Worm (Caenorhabditis elegans): ENCODE data around the gene ocr-1.

ocr-1 gene

DNA sequence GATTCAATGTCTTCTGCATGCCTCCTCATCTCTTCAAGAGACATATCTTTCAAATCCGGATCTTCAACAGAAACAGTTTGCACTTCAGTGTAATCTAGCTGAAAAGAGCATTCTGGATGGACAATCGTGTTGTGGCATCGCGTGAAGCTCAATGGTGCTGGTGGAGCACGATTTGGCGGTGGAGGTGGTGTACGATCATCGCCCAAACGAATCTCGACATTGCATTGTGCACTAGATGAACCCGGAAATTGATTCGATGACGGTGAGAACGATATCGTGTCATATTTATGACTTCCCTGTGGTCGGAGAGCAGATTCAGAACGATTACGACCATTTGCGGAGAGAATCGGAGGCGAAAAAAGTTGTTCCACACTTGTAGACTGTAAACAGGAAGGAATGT, 9.1 kb downstream of the ocr-1 start:
- TF ChIP-seq ceh-20 (GFP tag; IDR thresholded peaks at IDR 0.05) (no peak), ceh-28 (tag; optimal IDR thresholded peaks at IDR 0.05) (no peak), nhr-237 (tag; optimal IDR thresholded peaks at IDR 0.05) (no peak), unc-62 (GFP tag; optimal IDR thresholded peaks at IDR 0.05 in 1 of 2) (peak in 1 of 2 experiments; percentile 99), unc-62 (tag; optimal IDR thresholded peaks at IDR 0.05) (no peak), dve-1 (tag; optimal IDR thresholded peaks at IDR 0.05; ENCODE audit: insufficient read depth) (no peak), nhr-11 (tag; optimal IDR thresholded peaks at IDR 0.05) (no peak), lim-7 (GFP tag; IDR thresholded peaks at IDR 0.05) (no peak), zip-2 (tag; optimal IDR thresholded peaks at IDR 0.05) (no peak)

DNA sequence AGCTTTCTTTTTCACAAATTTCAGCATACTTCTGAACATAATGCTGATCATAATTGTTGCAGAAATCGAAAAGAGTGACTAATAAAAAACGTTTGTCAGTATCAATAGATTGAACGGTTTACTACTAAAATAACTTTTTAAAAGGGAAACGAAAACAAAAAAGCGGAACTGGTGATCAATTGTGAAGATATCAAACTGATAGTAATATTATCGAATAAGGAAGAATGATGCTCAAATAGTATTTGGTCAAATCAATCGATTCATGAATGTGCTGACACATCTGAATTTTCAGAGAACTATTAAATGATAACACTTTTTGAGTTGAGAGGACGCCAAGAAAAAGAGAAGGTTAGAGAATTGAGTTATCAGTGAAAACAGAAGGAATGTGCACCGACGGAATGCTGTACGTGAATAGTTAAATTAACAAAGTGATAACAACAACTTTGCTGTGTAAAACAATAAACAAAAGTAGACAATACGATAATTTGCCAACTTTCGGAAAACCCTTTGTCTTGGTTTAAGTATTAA, 12.4 kb downstream of the ocr-1 start, which contains the start of gene D1054.5:
TSS of gene D1054.5 (minus strand) at position 51 of the 528 bp plus-strand sequence.
- TF ChIP-seq T26A8.4 (GFP tag; IDR thresholded peaks at IDR 0.05) (no peak), hlh-11 (tag; optimal IDR thresholded peaks at IDR 0.05) (peak; percentile 74), dmd-6 (GFP tag; IDR thresholded peaks at IDR 0.05) (peak; percentile 65), daf-19 (GFP tag; conservative IDR thresholded peaks at IDR 0.05) (no peak), egl-27 (tag; optimal IDR thresholded peaks at IDR 0.05) (no peak), nhr-48 (tag; optimal IDR thresholded peaks at IDR 0.05) (peak; percentile 65), ceh-28 (tag; optimal IDR thresholded peaks at IDR 0.05) (no peak), dpl-1 (GFP tag; optimal IDR thresholded peaks at IDR 0.05) (no peak), pqm-1 (tag; optimal IDR thresholded peaks at IDR 0.05) (peak; percentile 55), dve-1 (tag; optimal IDR thresholded peaks at IDR 0.05; ENCODE audit: insufficient read depth) (peak; percentile 68), ztf-7 (tag; optimal IDR thresholded peaks at IDR 0.05) (peak; percentile 4), daf-16 (GFP tag; optimal IDR thresholded peaks at IDR 0.05) (no peak), daf-16 (tag; optimal IDR thresholded peaks at IDR 0.05) (peak; percentile 92), nhr-77 (tag; optimal IDR thresholded peaks at IDR 0.05) (peak; percentile 39), nhr-76 (tag; optimal IDR thresholded peaks at IDR 0.05) (no peak), duxl-1 (tag; optimal IDR thresholded peaks at IDR 0.05; ENCODE audit: poor library complexity) (no peak), T20F7.1 (GFP tag; optimal IDR thresholded peaks at IDR 0.05) (no peak), nhr-28 (tag; optimal IDR thresholded peaks at IDR 0.05) (peak; percentile 56)

DNA sequence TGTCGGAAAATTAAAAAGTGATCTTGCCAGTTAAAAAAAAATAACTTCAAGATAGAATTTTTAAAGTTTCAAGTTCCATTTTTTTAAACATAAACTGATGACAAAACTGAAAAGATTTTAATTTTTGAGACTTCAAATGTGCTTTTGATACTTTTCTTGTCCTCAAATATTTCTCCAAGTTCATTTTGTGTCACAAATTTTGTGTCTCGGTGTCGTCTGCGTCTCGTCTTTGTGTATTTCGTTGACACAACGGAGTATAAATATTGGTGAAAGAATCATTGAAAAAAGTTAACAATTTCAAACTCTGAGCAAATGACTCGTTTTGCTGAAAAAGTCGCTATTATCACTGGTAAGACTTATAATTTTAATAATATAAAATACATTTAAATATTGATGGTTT, 19.8 kb downstream of the ocr-1 start, which contains the start of gene D1054.8:
TSS of gene D1054.8 (plus strand) at position 301 of the 400 bp plus-strand sequence.
- no peak for TF ChIP-seq nhr-237 (tag; optimal IDR thresholded peaks at IDR 0.05)
- no peak for TF ChIP-seq ZK337.2 (GFP tag; IDR thresholded peaks at IDR 0.05)
- TF ChIP-seq nhr-28 (tag; optimal IDR thresholded peaks at IDR 0.05) = peak; percentile 2

DNA sequence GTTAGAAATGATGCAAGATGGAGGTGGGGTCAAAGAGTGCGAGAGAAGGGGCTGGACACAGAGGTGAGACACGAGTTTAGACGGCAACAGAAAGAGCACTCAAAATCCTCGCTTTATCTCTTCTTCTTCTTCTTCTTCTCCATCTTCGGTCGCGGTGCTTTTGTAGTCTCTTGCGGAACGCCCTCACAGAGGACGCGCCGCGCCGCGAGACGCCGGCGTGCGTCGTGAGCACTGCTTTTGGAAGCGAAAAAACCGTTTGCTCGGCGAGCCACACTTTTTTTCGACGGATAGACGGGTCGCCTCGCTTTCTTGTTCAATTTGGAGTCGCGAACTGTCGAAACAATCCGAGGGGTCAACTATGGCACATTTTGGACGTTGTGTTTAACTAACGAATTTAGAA, 26.8 kb downstream of the ocr-1 start, which contains the start of gene D1054.9:
TSS of gene D1054.9 (minus strand) at position 137 of the 400 bp plus-strand sequence.
- no peak for TF ChIP-seq arid-1 (GFP tag; conservative IDR thresholded peaks at IDR 0.05)
- TF ChIP-seq set-16 (GFP tag; IDR thresholded peaks at IDR 0.05) = peak; percentile 69

DNA sequence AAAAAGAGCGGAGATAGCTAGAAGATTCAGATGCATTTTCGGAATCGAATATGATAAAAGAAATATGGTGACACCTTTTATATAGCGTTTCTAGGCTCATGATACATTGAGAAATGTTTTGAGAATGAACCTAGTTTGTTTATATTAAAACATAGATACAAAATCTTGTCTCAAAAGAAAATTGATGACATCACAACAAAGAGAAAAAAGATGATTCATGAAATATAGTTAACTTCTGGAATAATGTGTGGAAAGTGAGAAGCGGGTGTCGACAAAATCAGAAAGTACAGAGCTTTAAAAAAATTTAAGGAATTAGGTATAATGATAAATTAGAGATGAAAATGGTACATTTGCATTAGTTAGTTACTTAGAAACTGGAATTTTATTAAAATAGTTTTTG, 28.6 kb downstream of the ocr-1 start, which contains the start of gene D1054.10:
TSS of gene D1054.10 (minus strand) at position 101 of the 400 bp plus-strand sequence.
- no peak for TF ChIP-seq ZK337.2 (GFP tag; IDR thresholded peaks at IDR 0.05)
- no peak for TF ChIP-seq rbr-2 (tag; optimal IDR thresholded peaks at IDR 0.05)
- no peak for TF ChIP-seq lin-38 (GFP tag; IDR thresholded peaks at IDR 0.05)
- TF ChIP-seq nhr-48 (tag; optimal IDR thresholded peaks at IDR 0.05) = no peak
- TF ChIP-seq dmd-8 (GFP tag; IDR thresholded peaks at IDR 0.05) = no peak
- TF ChIP-seq R02D3.7 (tag; optimal IDR thresholded peaks at IDR 0.05) = no peak
- TF ChIP-seq Y5F2A.4 (GFP tag; optimal IDR thresholded peaks at IDR 0.05) = no peak
- no peak for TF ChIP-seq nhr-6 (tag; optimal IDR thresholded peaks at IDR 0.05)
- TF ChIP-seq F26F4.8 (GFP tag; conservative IDR thresholded peaks at IDR 0.05) = no peak
